Worm (Caenorhabditis elegans): ENCODE data around the gene odr-1.

odr-1 gene

DNA sequence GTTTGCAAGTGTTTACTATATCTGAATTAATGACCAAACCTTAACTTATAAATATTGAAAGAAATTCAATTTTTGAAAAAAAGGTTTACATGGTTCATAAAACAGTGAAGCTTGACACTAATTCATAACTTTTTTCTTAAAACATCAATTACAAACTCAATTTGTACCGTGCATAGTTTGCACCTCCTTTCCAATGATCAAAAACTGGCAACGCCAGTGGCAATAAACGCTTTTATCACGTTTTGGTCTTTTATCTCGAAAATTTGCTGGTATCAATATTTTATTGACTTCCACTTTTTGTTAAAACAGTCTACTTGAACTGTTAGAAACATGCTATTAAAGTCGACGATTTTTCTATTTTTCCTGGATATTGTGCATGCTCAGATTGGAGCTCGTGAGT lies 27.7 kb upstream of the odr-1 start, which contains the start of gene F54B11.11:
F54B11.11 (plus strand) TSS at position 301 of the 400 bp plus-strand sequence.
- TF ChIP-seq nhr-41 (GFP tag; IDR thresholded peaks at IDR 0.05) (no peak), dmd-8 (GFP tag; IDR thresholded peaks at IDR 0.05) (no peak), tag-97 (GFP tag; IDR thresholded peaks at IDR 0.05) (no peak), daf-19 (GFP tag; conservative IDR thresholded peaks at IDR 0.05) (no peak), lin-1 (GFP tag; IDR thresholded peaks at IDR 0.05) (no peak), dmd-9 (GFP tag; IDR thresholded peaks at IDR 0.05) (no peak), mxl-3 (GFP tag; optimal IDR thresholded peaks at IDR 0.05) (no peak)

DNA sequence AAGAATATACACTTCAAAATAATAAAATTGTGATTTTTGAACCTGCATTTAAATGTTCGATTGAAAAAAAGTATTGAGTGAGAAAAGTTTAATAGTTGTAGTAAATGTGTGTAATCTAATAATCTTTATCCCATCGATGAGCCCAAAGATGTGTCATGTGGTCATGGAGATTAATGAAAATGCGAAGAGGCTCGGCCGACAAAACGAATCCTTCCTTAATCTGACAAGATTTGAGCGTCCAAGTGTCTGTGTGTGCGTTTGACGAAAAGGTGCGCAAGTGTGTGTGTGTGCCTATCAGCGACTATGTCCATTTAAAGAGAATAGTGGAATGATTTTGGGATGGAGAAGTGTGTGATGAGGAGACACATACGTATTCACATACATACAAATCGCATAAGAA lies 23.2 kb upstream of the odr-1 start:
- TF ChIP-seq lin-39 (tag; optimal IDR thresholded peaks at IDR 0.05) (no peak), lin-15B (tag; optimal IDR thresholded peaks at IDR 0.05) (no peak), madf-5 (GFP tag; IDR thresholded peaks at IDR 0.05) (no peak), D1046.2 (GFP tag; IDR thresholded peaks at IDR 0.05) (no peak), lsy-2 (tag; optimal IDR thresholded peaks at IDR 0.05) (no peak), vab-7 (GFP tag; IDR thresholded peaks at IDR 0.05) (no peak), F49E8.2 (tag; optimal IDR thresholded peaks at IDR 0.05; ENCODE audit: borderline replicate concordance) (no peak), rbr-2 (tag; optimal IDR thresholded peaks at IDR 0.05) (no peak), lin-13 (GFP tag; optimal IDR thresholded peaks at IDR 0.05) (no peak), F26F4.8 (GFP tag; conservative IDR thresholded peaks at IDR 0.05) (no peak), sdz-12 (GFP tag; optimal IDR thresholded peaks at IDR 0.05) (no peak), ces-1 (GFP tag; optimal IDR thresholded peaks at IDR 0.05) (no peak), tra-1 (GFP tag; IDR thresholded peaks at IDR 0.05) (no peak), pha-4 (GFP tag; IDR thresholded peaks at IDR 0.05) (no peak), pha-4 (tag; optimal IDR thresholded peaks at IDR 0.05) (no peak), zip-2 (tag; optimal IDR thresholded peaks at IDR 0.05) (no peak), attf-4 (tag; optimal IDR thresholded peaks at IDR 0.05) (no peak), daf-8 (GFP tag; IDR thresholded peaks at IDR 0.05) (no peak), ztf-11 (tag; optimal IDR thresholded peaks at IDR 0.05) (no peak)

DNA sequence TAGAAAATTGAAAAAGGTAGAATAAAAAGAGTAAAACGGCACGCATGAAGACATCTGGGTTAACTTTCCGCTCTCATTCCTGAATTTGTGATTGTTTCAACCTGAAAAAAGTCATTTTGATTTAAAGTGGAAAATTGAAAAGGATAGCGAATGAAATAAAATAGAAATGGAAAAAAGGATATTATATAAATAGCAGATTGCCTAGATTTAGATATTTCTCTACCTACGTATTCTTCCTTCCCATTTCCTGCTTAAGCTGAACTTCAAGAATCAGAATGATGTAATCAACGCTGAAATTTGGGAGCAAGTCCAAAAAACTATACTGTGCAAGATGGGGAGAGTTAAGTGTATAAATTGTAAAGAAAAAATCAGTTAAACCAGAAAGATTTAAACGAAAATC lies 19.1 kb upstream of the odr-1 start, which contains the start of gene R01E6.7:
R01E6.7 (minus strand) TSS at position 101 of the 400 bp plus-strand sequence.
- no peak for TF ChIP-seq lir-3 (tag; optimal IDR thresholded peaks at IDR 0.05)
- TF ChIP-seq D1046.2 (GFP tag; IDR thresholded peaks at IDR 0.05): no peak
- TF ChIP-seq rbr-2 (tag; optimal IDR thresholded peaks at IDR 0.05): no peak
- TF ChIP-seq nhr-25 (tag; optimal IDR thresholded peaks at IDR 0.05; ENCODE audit: borderline replicate concordance, insufficient read depth): no peak
- no peak for TF ChIP-seq F49E8.2 (tag; optimal IDR thresholded peaks at IDR 0.05; ENCODE audit: borderline replicate concordance)
- no peak for TF ChIP-seq duxl-1 (tag; optimal IDR thresholded peaks at IDR 0.05; ENCODE audit: poor library complexity)
- no peak for TF ChIP-seq mxl-3 (GFP tag; optimal IDR thresholded peaks at IDR 0.05)
- TF ChIP-seq pha-4 (GFP tag; IDR thresholded peaks at IDR 0.05): no peak
- TF ChIP-seq pha-4 (tag; optimal IDR thresholded peaks at IDR 0.05): no peak
- TF ChIP-seq daf-12 (tag; optimal IDR thresholded peaks at IDR 0.05): no peak
- TF ChIP-seq nhr-6 (tag; optimal IDR thresholded peaks at IDR 0.05): no peak
- TF ChIP-seq ceh-20 (GFP tag; IDR thresholded peaks at IDR 0.05): no peak
- no peak for TF ChIP-seq Y5F2A.4 (GFP tag; optimal IDR thresholded peaks at IDR 0.05)
- no peak for TF ChIP-seq T20F7.1 (GFP tag; optimal IDR thresholded peaks at IDR 0.05)
- no peak for TF ChIP-seq Y105C5A.15 (GFP tag; IDR thresholded peaks at IDR 0.05)
- TF ChIP-seq aha-1 (tag): no peak
- TF ChIP-seq egl-27 (tag; optimal IDR thresholded peaks at IDR 0.05): no peak

DNA sequence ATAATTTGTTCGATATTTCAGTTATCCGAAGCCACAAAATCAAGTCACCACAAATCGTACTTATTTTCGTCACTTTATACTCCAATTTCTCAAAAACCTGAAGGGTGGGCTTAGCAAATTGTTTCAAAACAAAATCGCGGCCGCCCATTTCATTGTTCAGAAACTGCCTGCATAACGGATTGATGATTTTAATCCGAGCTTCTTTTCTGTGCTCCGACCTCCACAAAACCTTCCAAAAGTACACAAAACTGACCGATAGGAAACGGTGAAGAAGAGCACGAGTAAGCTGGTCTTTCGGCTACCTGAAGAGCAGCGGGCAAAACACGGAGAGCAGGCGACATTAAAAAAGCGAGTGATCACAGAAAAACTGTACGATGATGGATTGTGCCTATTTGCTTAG lies 15.6 kb upstream of the odr-1 start, which contains the start of gene R01E6.2:
R01E6.2 (minus strand) TSS at position 101 of the 400 bp plus-strand sequence.
- no peak for TF ChIP-seq ztf-7 (tag; optimal IDR thresholded peaks at IDR 0.05)

All from whole organism, L4 larva.